Fruit fly (Drosophila melanogaster) whole organism: Measurements from ENCODE around the gene CG11425.

Source experiments
- CG8478 ChIP-seq: fragments of >200 bp; optimal IDR thresholded peaks from 2 replicates; lab custom pipeline; 2018; ENCODE audit warnings: inconsistent platforms
- Dll ChIP-seq: fragments of >200 bp; optimal IDR thresholded peaks from 2 replicates; lab custom pipeline; 2017
- EcR ChIP-seq, 2 experiments: fragments of >200 bp; optimal IDR thresholded peaks; 2 replicates each; lab custom pipeline; 2017; ENCODE audit warnings: missing biosample characterization in 2 of 2, missing genetic modification characterization in 2 of 2, missing genetic modification reagents in 2 of 2
- pan ChIP-seq: fragments of >200 bp; optimal IDR thresholded peaks from 2 replicates; lab custom pipeline; 2017
- psq ChIP-seq: fragments of >200 bp; optimal IDR thresholded peaks from 2 replicates; lab custom pipeline; 2017
- usp ChIP-seq: fragments of >200 bp; optimal IDR thresholded peaks from 2 replicates; lab custom pipeline; 2017; ENCODE audit warnings: missing biosample characterization, missing genetic modification characterization, mixed read lengths

dm6 chr3L:22520017-22520416, 45.4 kb downstream of the CG11425 start:
- TF ChIP-seq psq (lab: Kevin White, UChicago) (no peak), usp (no peak), EcR (GFP tag; optimal IDR thresholded peaks at IDR 0.05; lab: Kevin White, UChicago) (no peak), Dll (no peak), CG8478 (lab: Kevin White, UChicago) (no peak), pan (lab: Kevin White, UChicago) (no peak)
